Fruit fly (Drosophila melanogaster): ENCODE data around the gene LanA.

Gene LanA

dm6 chr3L:6157327-6158032, 60.3 kb downstream of the LanA start, which contains the start of gene CG13297 (continued):
- TF ChIP-seq tgo (GFP tag; IDR thresholded peaks at IDR 0.05) (peak; percentile 60; the same call in 2 of the 3 replicates), rib (GFP tag; IDR thresholded peaks at IDR 0.05) (no peak), Gsc (GFP tag; IDR thresholded peaks at IDR 0.05) (no peak), CG42726 (GFP tag; IDR thresholded peaks at IDR 0.05; ENCODE audit: partially characterized antibody) (no peak), ab (GFP tag; optimal IDR thresholded peaks at IDR 0.05) (no peak), Nf-YC (tag; optimal IDR thresholded peaks at IDR 0.05) (no peak), ac (GFP tag; optimal IDR thresholded peaks at IDR 0.05) (no peak), CG10959 (GFP tag; IDR thresholded peaks at IDR 0.05) (no peak), CG17328 (GFP tag; IDR thresholded peaks at IDR 0.05) (no peak), org-1 (GFP tag; optimal IDR thresholded peaks at IDR 0.05) (peak; percentile 37), pb (GFP tag; optimal IDR thresholded peaks at IDR 0.05) (no peak), CG8478 (optimal IDR thresholded peaks at IDR 0.05) (no peak), seq (GFP tag; IDR thresholded peaks at IDR 0.05) (no peak), CG9609 (GFP tag; optimal IDR thresholded peaks at IDR 0.05) (no peak), CG4404 (GFP tag; IDR thresholded peaks at IDR 0.05) (no peak), Trl (optimal IDR thresholded peaks at IDR 0.05) (no peak), Trl (GFP tag; optimal IDR thresholded peaks at IDR 0.05) (no peak), ato (GFP tag; IDR thresholded peaks at IDR 0.05; ENCODE audit: partially characterized antibody) (no peak), onecut (GFP tag; IDR thresholded peaks at IDR 0.05) (no peak), CG8944 (GFP tag; optimal IDR thresholded peaks at IDR 0.05) (no peak), CG9932 (GFP tag; IDR thresholded peaks at IDR 0.05) (no peak), CG1233 (GFP tag; optimal IDR thresholded peaks at IDR 0.05) (peak; percentile 45), Hr3 (GFP tag; optimal IDR thresholded peaks at IDR 0.05) (peak; percentile 10), pita (GFP tag; optimal IDR thresholded peaks at IDR 0.05) (no peak), pan (optimal IDR thresholded peaks at IDR 0.05) (no peak), pan (GFP tag; optimal IDR thresholded peaks at IDR 0.05 in 1 of 2, IDR thresholded peaks at IDR 0.05 in 1 of 2) (peak in 1 of 2 experiments; percentile 74), CG15011 (GFP tag; optimal IDR thresholded peaks at IDR 0.05) (no peak), GATAe (GFP tag; conservative IDR thresholded peaks at IDR 0.05) (no peak), Dll (GFP tag; IDR thresholded peaks at IDR 0.05; ENCODE audit: partially characterized antibody) (no peak), B-H2 (GFP tag; optimal IDR thresholded peaks at IDR 0.05) (no peak), fru (optimal IDR thresholded peaks at IDR 0.05) (no peak), CG15601 (tag; optimal IDR thresholded peaks at IDR 0.05) (no peak), CG14710 (tag; optimal IDR thresholded peaks at IDR 0.05) (peak; percentile 8), vnd (GFP tag; IDR thresholded peaks at IDR 0.05; ENCODE audit: partially characterized antibody) (no peak), al (GFP tag; IDR thresholded peaks at IDR 0.05) (no peak), Fer2 (tag; optimal IDR thresholded peaks at IDR 0.05) (no peak), zfh2 (GFP tag; optimal IDR thresholded peaks at IDR 0.05) (no peak), CG5953 (GFP tag; IDR thresholded peaks at IDR 0.05) (no peak), ken (GFP tag; IDR thresholded peaks at IDR 0.05) (peak; percentile 21; the same call in 1 of the 3 replicates), gsb (GFP tag; IDR thresholded peaks at IDR 0.05) (no peak), slp2 (GFP tag; optimal IDR thresholded peaks at IDR 0.05) (no peak), CG10209 (GFP tag; optimal IDR thresholded peaks at IDR 0.05) (peak; percentile 33), slbo (GFP tag; IDR thresholded peaks at IDR 0.05) (no peak), CG8924 (tag; optimal IDR thresholded peaks at IDR 0.05) (peak; percentile 66), Atf-2 (GFP tag; optimal IDR thresholded peaks at IDR 0.05) (no peak), CG7987 (GFP tag; optimal IDR thresholded peaks at IDR 0.05) (no peak), NfI (GFP tag; optimal IDR thresholded peaks at IDR 0.05) (peak; percentile 43), Hsf (GFP tag; optimal IDR thresholded peaks at IDR 0.05) (no peak), Chrac-16 (GFP tag; optimal IDR thresholded peaks at IDR 0.05) (no peak), CG13775 (GFP tag; optimal IDR thresholded peaks at IDR 0.05) (no peak), H15 (GFP tag; IDR thresholded peaks at IDR 0.05) (peak; percentile 36; the same call in 2 of the 3 replicates), twi (tag; optimal IDR thresholded peaks at IDR 0.05) (no peak)
